Worm (Caenorhabditis elegans): ENCODE results near the gene Y43F8B.7.

DNA sequence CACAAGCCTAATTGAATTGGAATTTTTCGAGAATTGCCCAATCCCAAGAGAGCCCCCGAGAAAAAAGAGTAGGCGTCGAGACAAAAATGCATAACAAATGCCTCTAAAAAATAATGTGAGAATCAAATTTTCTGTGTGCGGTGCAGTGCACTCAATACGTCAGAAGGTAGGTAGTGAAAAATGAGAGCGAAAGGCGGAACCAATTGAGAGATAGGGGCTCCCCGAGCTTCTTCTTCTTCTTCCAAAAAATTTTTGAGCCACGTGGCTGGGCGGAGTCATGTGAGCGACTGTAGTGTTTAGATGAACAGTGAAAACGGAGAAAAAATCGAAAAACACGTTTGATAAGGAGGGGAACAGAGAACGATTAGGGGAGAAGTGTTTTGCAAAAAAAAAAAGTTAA is 34.0 kb downstream of the Y43F8B.7 start:
- TF ChIP-seq W03F9.2 (tag; optimal IDR thresholded peaks at IDR 0.05) (peak; percentile 43), dao-5 (tag; optimal IDR thresholded peaks at IDR 0.05) (no peak)
